Fruit fly (Drosophila melanogaster): Measurements from ENCODE around the gene RpS30.
A peak's percentile ranks its signal among the peaks of the same experiment; 100 is the strongest.

dm6 chr3R:20832689-20833524, 17.4 kb upstream of the RpS30 start, which contains the start of gene Synd:
- TF ChIP-seq CG6792 (GFP tag; optimal IDR thresholded peaks at IDR 0.05) (peak; percentile 43), fd59A (GFP tag; optimal IDR thresholded peaks at IDR 0.05) (no peak), Lpt (GFP tag; optimal IDR thresholded peaks at IDR 0.05) (peak; percentile 51), vri (GFP tag; optimal IDR thresholded peaks at IDR 0.05) (peak; percentile 63), CG6854 (GFP tag; optimal IDR thresholded peaks at IDR 0.05) (peak; percentile 24), spab (GFP tag; optimal IDR thresholded peaks at IDR 0.05) (no peak), CG16779 (tag; optimal IDR thresholded peaks at IDR 0.05) (peak; percentile 9), Blimp-1 (GFP tag; optimal IDR thresholded peaks at IDR 0.05) (peak; percentile 9), cyc (GFP tag; optimal IDR thresholded peaks at IDR 0.05) (peak; percentile 11), Sox14 (GFP tag; optimal IDR thresholded peaks at IDR 0.05) (peak; percentile 27), Met (GFP tag; optimal IDR thresholded peaks at IDR 0.05) (peak; percentile 24)
